Fruit fly (Drosophila melanogaster) whole organism, wandering third instar larva: ENCODE measurements around the gene Mkrn1.

Source experiments
- Abd-B ChIP-seq: fragments of >200 bp; optimal IDR thresholded peaks from 2 replicates; lab custom pipeline; 2017; ENCODE audit warnings: missing biosample characterization, missing genetic modification characterization
- CG32264 ChIP-seq: fragments of 200-800 bp; sonication (Bioruptor generic); optimal IDR thresholded peaks from 2 replicates; lab custom pipeline; 2016; ENCODE audit warnings: missing biosample characterization, missing genetic modification characterization
- Dfd ChIP-seq: fragments of >200 bp; optimal IDR thresholded peaks from 2 replicates; lab custom pipeline; 2017; ENCODE audit warnings: missing biosample characterization, missing genetic modification characterization
- Dif ChIP-seq: fragments of 200-275, 200-300 bp; sonication (Bioruptor generic); optimal IDR thresholded peaks from 2 replicates; lab custom pipeline; 2018; ENCODE audit warnings: missing biosample characterization, missing genetic modification characterization; ENCODE audit not compliant: partially characterized antibody
- HLH106 ChIP-seq: fragments of 200-800 bp; optimal IDR thresholded peaks from 3 replicates; lab custom pipeline; 2019; ENCODE audit warnings: missing biosample characterization, mild to moderate bottlenecking, missing genetic modification characterization, moderate library complexity
- Hnf4 ChIP-seq: fragments of 200-800 bp; sonication (Bioruptor generic); optimal IDR thresholded peaks from 2 replicates; lab custom pipeline; 2016; ENCODE audit warnings: missing biosample characterization, mild to moderate bottlenecking, missing genetic modification characterization
- Hr78 ChIP-seq: fragments of >200 bp; optimal IDR thresholded peaks from 2 replicates; lab custom pipeline; 2017; ENCODE audit warnings: missing biosample characterization, missing genetic modification characterization
- Hr83 ChIP-seq: fragments of 200-300 bp; sonication (Bioruptor generic); optimal IDR thresholded peaks from 2 replicates; lab custom pipeline; 2016; ENCODE audit warnings: missing biosample characterization, mild to moderate bottlenecking, missing genetic modification characterization, moderate library complexity; ENCODE audit not compliant: poor library complexity, severe bottlenecking
- Jra ChIP-seq: sonication (Bioruptor generic); optimal IDR thresholded peaks from 2 replicates; lab custom pipeline; 2016; ENCODE audit warnings: missing biosample characterization, missing genetic modification characterization
- Mio ChIP-seq: sonication (Bioruptor generic); optimal IDR thresholded peaks from 2 replicates; lab custom pipeline; 2016; ENCODE audit warnings: missing biosample characterization, missing genetic modification characterization
- Myc ChIP-seq: fragments of >200 bp; optimal IDR thresholded peaks from 2 replicates; lab custom pipeline; 2017
- N ChIP-seq: fragments of >200 bp; optimal IDR thresholded peaks from 2 replicates; lab custom pipeline; 2018; ENCODE audit warnings: missing biosample characterization, missing external identifiers, missing genetic modification characterization
- OdsH ChIP-seq: fragments of 200-800 bp; sonication (Bioruptor generic); optimal IDR thresholded peaks from 2 replicates; lab custom pipeline; 2016; ENCODE audit warnings: missing biosample characterization, mild to moderate bottlenecking, missing genetic modification characterization
- Rel ChIP-seq, 2 experiments: fragments of 200-800 bp; sonication (Bioruptor generic) in 1 of 2; optimal IDR thresholded peaks; 2 replicates in 1 of 2; 3 replicates in 1 of 2; lab custom pipeline; 2016 to 2019; ENCODE audit warnings: mild to moderate bottlenecking in 2 of 2, missing biosample characterization in 2 of 2, missing genetic modification characterization in 2 of 2, moderate library complexity in 1 of 2
- Sp1 ChIP-seq: fragments of 200-800 bp; sonication (Bioruptor generic); optimal IDR thresholded peaks from 3 replicates; lab custom pipeline; 2019; ENCODE audit warnings: missing biosample characterization, mild to moderate bottlenecking, missing genetic modification characterization, moderate library complexity
- Vsx2 ChIP-seq: fragments of 200-300, 225-300 bp; sonication (Bioruptor generic); optimal IDR thresholded peaks from 2 replicates; lab custom pipeline; 2018; ENCODE audit warnings: missing biosample characterization, missing genetic modification characterization; ENCODE audit not compliant: partially characterized antibody
- brk ChIP-seq: fragments of 200-800 bp; sonication (Bioruptor generic); optimal IDR thresholded peaks from 2 replicates; lab custom pipeline; 2016; ENCODE audit warnings: missing biosample characterization, mild to moderate bottlenecking, missing genetic modification characterization
- dl ChIP-seq, 2 experiments: fragments of 175-275, 200-275 bp in 1 of 2; fragments of 200-275 bp in 1 of 2; sonication (Bioruptor generic); optimal IDR thresholded peaks; lab custom pipeline; 2018; ENCODE audit warnings: mild to moderate bottlenecking in 2 of 2, missing biosample characterization in 2 of 2, missing genetic modification characterization in 2 of 2, moderate library complexity in 2 of 2; ENCODE audit not compliant: partially characterized antibody in 2 of 2, insufficient read depth in 1 of 2
- dmrt93B ChIP-seq: fragments of 200-800 bp; sonication (Bioruptor generic); optimal IDR thresholded peaks from 2 replicates; lab custom pipeline; 2018; ENCODE audit warnings: missing biosample characterization, mild to moderate bottlenecking, missing genetic modification characterization
- ey ChIP-seq: fragments of 200-800 bp; sonication (Bioruptor generic); optimal IDR thresholded peaks from 2 replicates; lab custom pipeline; 2016; ENCODE audit warnings: missing biosample characterization, missing genetic modification characterization
- foxo ChIP-seq, 2 experiments: fragments of 200-800 bp; sonication (Bioruptor generic); optimal IDR thresholded peaks; 2 replicates in 1 of 2; 3 replicates in 1 of 2; lab custom pipeline; 2016 to 2017; ENCODE audit warnings: missing biosample characterization in 2 of 2, missing genetic modification characterization in 2 of 2
- fru ChIP-seq: fragments of 200-800 bp; sonication (Bioruptor generic); optimal IDR thresholded peaks from 3 replicates; lab custom pipeline; 2016; ENCODE audit warnings: missing biosample characterization, mild to moderate bottlenecking, missing genetic modification characterization
- h ChIP-seq: fragments of 200-800 bp; sonication (Bioruptor generic); optimal IDR thresholded peaks from 3 replicates; lab custom pipeline; 2016; ENCODE audit warnings: missing biosample characterization, mild to moderate bottlenecking, missing genetic modification characterization
- jim ChIP-seq: fragments of 175-275, 200-325 bp; sonication (Bioruptor generic); optimal IDR thresholded peaks from 2 replicates; lab custom pipeline; 2016; ENCODE audit warnings: missing biosample characterization, mild to moderate bottlenecking, missing genetic modification characterization
- lola ChIP-seq: fragments of >200 bp; optimal IDR thresholded peaks from 2 replicates; lab custom pipeline; 2017; ENCODE audit warnings: missing biosample characterization, missing genetic modification characterization
- psq ChIP-seq: fragments of 200-800 bp; sonication (Bioruptor generic); optimal IDR thresholded peaks from 3 replicates; lab custom pipeline; 2017; ENCODE audit warnings: missing biosample characterization, mild to moderate bottlenecking, missing genetic modification characterization, moderate library complexity
- rgr ChIP-seq: fragments of 200-800 bp; sonication (Bioruptor generic); optimal IDR thresholded peaks from 3 replicates; lab custom pipeline; 2016; ENCODE audit warnings: missing biosample characterization, mild to moderate bottlenecking, missing genetic modification characterization
- sage ChIP-seq: fragments of 200-800 bp; sonication (Bioruptor generic); optimal IDR thresholded peaks from 2 replicates; lab custom pipeline; 2016; ENCODE audit warnings: missing biosample characterization, mild to moderate bottlenecking, missing genetic modification characterization
- sv ChIP-seq: fragments of 200-800 bp; sonication (Bioruptor generic); optimal IDR thresholded peaks from 3 replicates; lab custom pipeline; 2016; ENCODE audit warnings: missing biosample characterization, missing genetic modification characterization
- tai ChIP-seq: sonication (Bioruptor generic); optimal IDR thresholded peaks from 2 replicates; lab custom pipeline; 2016; ENCODE audit warnings: missing biosample characterization, missing genetic modification characterization

The Mkrn1 gene

dm6 chr3L:21538893-21539244 lies 5.4 kb upstream of the Mkrn1 start:
- no peak for TF ChIP-seq h (GFP tag; lab: Kevin White, UChicago)
- no peak for TF ChIP-seq Dfd
- no peak for TF ChIP-seq rgr (GFP tag; lab: Kevin White, UChicago)
- no peak for TF ChIP-seq brk
- TF ChIP-seq, all 38 proteins: peak for 0

- peak; percentile 31 for TF ChIP-seq Jra (GFP tag; lab: Kevin White, UChicago)
- peak; percentile 57 for TF ChIP-seq Hnf4 (GFP tag; lab: Kevin White, UChicago)
- peak; percentile 61 for TF ChIP-seq Hr83 (GFP tag; lab: Kevin White, UChicago)
- no peak for TF ChIP-seq brk
- TF ChIP-seq Rel (GFP tag; optimal IDR thresholded peaks at IDR 0.05; lab: Kevin White, UChicago) = no peak
- TF ChIP-seq Rel (tag; optimal IDR thresholded peaks at IDR 0.05; lab: Kevin White, UChicago) = peak; percentile 73
- TF ChIP-seq rgr (GFP tag; lab: Kevin White, UChicago) = no peak
- TF ChIP-seq tai (GFP tag; lab: Kevin White, UChicago) = peak; percentile 75
- peak; percentile 2 for TF ChIP-seq ey
Measured at dm6 chr3L:21536857-21537256, 3.3 kb upstream of the Mkrn1 start, which contains the start of gene Rpn10. Gene Rpn10, plus strand, starts transcription at chr3L:21537000.

DNA sequence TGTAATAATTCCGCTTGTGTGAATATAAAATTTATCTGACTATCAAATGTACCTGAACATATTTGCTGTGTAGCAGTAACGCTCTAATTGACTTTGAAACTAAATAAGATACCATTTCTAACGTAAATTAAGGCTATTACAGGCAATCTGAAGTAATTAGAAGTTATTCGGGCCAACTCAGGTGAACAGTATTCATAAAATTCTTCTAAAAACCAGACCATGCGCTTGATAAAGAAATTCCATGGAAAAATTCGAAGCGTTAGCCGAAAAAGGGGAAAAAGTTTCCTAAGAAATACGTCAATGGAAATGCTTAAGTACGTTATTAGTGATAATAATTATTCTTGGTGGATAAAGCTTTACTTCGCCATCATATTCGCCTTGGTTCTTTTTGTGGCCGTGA lies 847 bp upstream of the Mkrn1 start, which contains the start of gene ppk5:
Gene ppk5 (plus strand): TSS at position 301 of the 400 bp plus-strand sequence.
- TF ChIP-seq Dif (GFP tag; lab: Kevin White, UChicago) (no peak), Mio (GFP tag; lab: Kevin White, UChicago) (no peak), Sp1 (GFP tag; lab: Kevin White, UChicago) (no peak), HLH106 (tag; lab: Kevin White, UChicago) (no peak), psq (GFP tag; lab: Kevin White, UChicago) (no peak), Hr83 (GFP tag; lab: Kevin White, UChicago) (no peak), Dfd (no peak), dl (GFP tag; optimal IDR thresholded peaks at IDR 0.05; lab: Kevin White, UChicago; ENCODE audit: insufficient read depth in 1 of 2, partially characterized antibody in 2 of 2) (no peak), Vsx2 (GFP tag; lab: Kevin White, UChicago) (no peak), Jra (GFP tag; lab: Kevin White, UChicago) (no peak), Hr78 (no peak), rgr (GFP tag; lab: Kevin White, UChicago) (no peak), CG32264 (GFP tag; lab: Kevin White, UChicago) (no peak), fru (GFP tag; lab: Kevin White, UChicago) (no peak), Abd-B (GFP tag; lab: Kevin White, UChicago) (no peak), Myc (no peak), lola (GFP tag; lab: Kevin White, UChicago) (no peak), foxo (GFP tag; optimal IDR thresholded peaks at IDR 0.05; lab: Kevin White, UChicago) (no peak), N (GFP tag; lab: Kevin White, UChicago) (no peak), jim (GFP tag; lab: Kevin White, UChicago) (no peak)

DNA sequence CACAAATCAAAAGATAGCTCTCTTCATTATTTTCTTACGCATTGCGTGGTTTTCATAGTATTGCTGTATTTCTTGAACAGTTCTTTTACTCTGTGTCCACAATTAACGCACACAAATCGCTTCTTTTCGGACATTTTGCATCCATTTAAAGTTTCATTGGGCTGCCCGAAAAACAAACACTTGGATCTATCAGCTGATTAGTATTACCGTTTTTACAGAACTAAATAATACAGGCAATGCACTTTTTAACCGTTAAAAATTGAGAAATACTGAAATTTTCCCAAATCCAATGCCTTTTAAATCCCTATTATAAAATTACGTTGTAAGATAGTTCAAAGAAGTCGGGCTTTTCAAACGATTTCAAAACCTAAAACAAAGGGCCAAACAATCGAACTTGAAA lies 4.4 kb downstream of the Mkrn1 start, which contains the start of gene Arv1:
Gene Arv1 (minus strand): TSS at position 226 of the 400 bp plus-strand sequence.
- TF ChIP-seq brk (peak; percentile 21), dmrt93B (no peak)

DNA sequence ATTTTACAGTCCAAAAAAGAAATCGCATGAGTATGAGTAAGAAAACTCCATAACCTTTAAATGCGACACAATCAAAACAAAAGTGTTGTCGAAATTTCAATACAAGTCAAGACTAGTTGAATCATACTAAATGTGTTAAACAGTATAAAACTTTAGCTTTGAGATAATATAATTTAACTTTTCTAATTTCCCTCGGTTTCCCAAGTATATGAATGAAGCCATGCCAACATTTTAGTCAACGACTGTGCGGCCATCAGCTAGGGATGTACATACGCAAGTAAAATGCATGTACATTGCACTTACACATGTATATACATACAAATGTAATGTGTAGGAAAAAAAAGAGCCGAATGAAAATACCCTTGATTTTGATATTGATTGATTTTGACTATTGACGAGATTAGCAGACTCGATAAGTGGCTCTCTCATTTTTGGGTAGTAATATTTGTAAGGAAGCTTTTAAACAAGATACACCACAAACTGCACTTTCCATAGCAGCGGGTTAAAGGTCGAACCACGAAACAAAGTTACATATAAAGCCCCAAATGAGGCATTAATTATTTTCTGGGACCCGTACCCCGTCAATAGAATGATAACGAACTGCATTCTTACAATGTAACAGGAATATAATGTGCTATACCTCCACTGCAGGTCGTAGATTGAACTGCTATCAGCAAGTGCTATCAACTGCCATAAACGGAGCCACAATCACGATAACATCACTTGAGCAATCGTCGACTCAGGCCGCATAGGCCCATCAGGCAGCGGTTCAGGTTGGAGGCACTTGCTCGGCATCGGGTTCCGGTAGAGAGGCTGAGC lies 9.2 kb downstream of the Mkrn1 start:
- TF ChIP-seq Hr78 (no peak), HLH106 (tag; lab: Kevin White, UChicago) (no peak), psq (GFP tag; lab: Kevin White, UChicago) (peak; percentile 15), lola (GFP tag; lab: Kevin White, UChicago) (no peak), sv (no peak), dmrt93B (no peak), N (GFP tag; lab: Kevin White, UChicago) (no peak), Hnf4 (GFP tag; lab: Kevin White, UChicago) (peak; percentile 34), jim (GFP tag; lab: Kevin White, UChicago) (no peak), sage (GFP tag; lab: Kevin White, UChicago) (peak; percentile 47), OdsH (peak; percentile 19)
